Worm (Caenorhabditis elegans) whole organism, L4/young adult: ENCODE results near the gene sek-4.

Experiments used
- W03F9.2 ChIP-seq: fragments of 150-350 bp; optimal IDR thresholded peaks from 2 replicates; lab custom pipeline; 2014; ENCODE audit warnings: missing biosample characterization, missing genetic modification characterization
- dao-5 ChIP-seq: sonication (generic microtip); optimal IDR thresholded peaks from 2 replicates; lab custom pipeline; 2016; ENCODE audit warnings: missing genotype, missing genetic modification characterization, moderate library complexity, missing compliant biosample characterization
- him-1 ChIP-seq: sonication (generic microtip); optimal IDR thresholded peaks from 2 replicates; lab custom pipeline; 2016; ENCODE audit warnings: missing genotype, missing genetic modification reagents, missing genetic modification characterization, missing compliant biosample characterization

sek-4 gene

DNA sequence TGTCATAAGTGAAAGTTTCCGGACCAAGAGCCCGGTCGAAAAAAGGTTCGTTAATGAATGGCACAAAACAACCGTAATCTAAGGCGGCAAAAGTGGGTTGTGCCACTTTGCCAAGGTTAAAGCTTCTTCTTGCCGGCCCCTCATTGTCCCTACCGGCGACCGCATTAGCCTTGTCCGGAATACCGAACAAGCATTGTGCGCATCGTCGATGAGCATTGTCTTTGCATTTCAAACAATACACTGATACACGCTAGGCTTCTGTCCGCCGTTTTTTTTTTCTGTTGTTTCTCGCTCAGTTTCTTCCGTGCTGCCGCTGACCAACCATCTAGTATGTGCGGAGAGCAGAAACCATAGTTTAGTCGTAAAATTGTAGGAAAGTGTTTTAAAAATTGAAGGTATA, 22.4 kb downstream of the sek-4 start, which contains the start of gene C03F11.2:
Gene C03F11.2, minus strand, starts transcription at position 101 of the 400 bp plus-strand sequence.
- TF ChIP-seq him-1 (no peak), W03F9.2 (tag; lab: Kevin White, UChicago) (no peak), dao-5 (tag; lab: Kevin White, UChicago) (no peak)

DNA sequence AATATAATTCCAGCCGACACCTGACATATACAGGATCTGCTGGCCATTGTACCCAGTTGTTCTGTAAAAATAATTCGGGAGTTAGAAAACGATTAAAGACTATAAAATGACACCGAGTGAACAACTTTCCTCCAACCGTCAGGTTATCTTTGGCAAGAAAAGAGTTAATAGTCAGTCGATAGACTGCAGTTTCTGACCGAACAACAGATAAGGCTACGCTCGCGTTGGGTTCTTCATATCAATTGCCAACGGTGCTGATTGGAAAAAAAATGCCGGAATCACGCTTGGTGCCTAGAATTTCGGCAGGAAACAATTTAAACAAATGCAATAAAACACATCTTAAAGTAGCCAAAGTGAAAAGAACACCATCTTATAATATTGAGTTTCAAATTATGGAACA, 25.7 kb downstream of the sek-4 start, which contains the start of gene scav-1:
Gene scav-1, minus strand, starts transcription at position 61 of the 400 bp plus-strand sequence.
- TF ChIP-seq dao-5 (tag; lab: Kevin White, UChicago) (no peak), W03F9.2 (tag; lab: Kevin White, UChicago) (no peak), him-1 (no peak)

DNA sequence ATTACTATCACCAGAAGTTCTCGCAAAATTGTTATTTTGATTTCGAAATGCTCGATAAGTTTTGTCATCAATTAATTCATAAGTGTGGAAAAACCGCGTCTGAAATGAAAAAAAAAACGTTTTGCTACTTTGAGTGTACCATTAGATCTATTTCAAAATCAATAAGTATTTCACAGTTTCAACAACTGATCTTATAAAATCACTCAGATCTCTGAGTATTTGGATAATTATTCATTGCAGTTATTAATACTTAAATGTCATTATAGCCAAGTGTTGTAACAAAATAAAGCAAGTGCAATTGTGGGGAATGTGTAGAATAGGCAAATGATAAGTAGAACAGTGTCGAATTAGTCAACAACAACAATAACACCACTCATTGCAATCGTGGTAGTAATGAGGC, 31.5 kb downstream of the sek-4 start, which contains the start of gene C03F11.4:
Gene C03F11.4, minus strand, starts transcription at position 101 of the 400 bp plus-strand sequence.
- TF ChIP-seq dao-5 (tag; lab: Kevin White, UChicago) (no peak), W03F9.2 (tag; lab: Kevin White, UChicago) (no peak), him-1 (no peak)

DNA sequence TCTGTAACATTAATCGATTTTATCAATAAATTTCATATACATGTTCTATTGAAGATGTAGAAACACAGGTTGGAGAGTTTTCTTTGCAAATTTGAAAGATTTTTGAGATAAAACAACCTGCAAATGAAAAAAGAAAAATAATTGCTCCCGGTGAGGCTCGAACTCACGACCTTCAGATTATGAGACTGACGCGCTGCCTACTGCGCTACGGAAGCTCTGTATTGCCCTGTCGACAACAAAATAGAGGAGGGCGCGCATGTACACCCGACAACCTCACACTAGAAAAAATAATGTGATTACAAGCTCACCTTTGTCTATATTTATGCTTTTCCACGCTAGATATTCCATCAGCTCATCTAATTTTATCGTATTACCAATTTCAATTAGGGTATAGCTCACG, 32.4 kb downstream of the sek-4 start:
- TF ChIP-seq W03F9.2 (tag; lab: Kevin White, UChicago) (no peak), him-1 (no peak), dao-5 (tag; lab: Kevin White, UChicago) (no peak)

DNA sequence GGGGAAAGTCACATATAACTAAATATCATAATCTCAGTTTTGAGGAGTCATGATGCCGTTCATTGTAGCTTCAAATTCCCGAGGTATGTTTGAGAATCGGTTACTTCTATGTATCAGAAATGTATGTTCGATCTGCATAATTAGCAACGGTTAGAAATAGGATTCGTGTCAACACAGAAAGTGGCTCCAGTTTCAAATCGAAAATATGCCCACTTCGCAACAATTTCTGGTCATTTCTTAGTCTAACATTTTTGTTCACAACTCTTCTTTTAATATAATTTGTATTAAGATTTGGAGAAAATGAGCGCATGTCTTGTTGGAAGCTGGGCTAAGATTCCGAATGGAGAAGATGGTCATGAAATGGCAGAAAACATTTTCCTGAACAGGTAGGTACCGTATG, 38.7 kb downstream of the sek-4 start, which contains the start of gene pks-1:
Gene pks-1, plus strand, starts transcription at position 301 of the 400 bp plus-strand sequence.
- TF ChIP-seq dao-5 (tag; lab: Kevin White, UChicago) (no peak), him-1 (no peak), W03F9.2 (tag; lab: Kevin White, UChicago) (no peak)

- TF ChIP-seq W03F9.2 (tag; lab: Kevin White, UChicago) (no peak), him-1 (no peak), dao-5 (tag; lab: Kevin White, UChicago) (no peak)
These were observed 39.4 kb downstream of the sek-4 start, which contains the start of gene C41A3.2 for ce11 chrX:5414250-5414649. Gene C41A3.2, minus strand, starts transcription at chrX:5414350.
